Worm (Caenorhabditis elegans): Measurements from ENCODE around the gene perm-1.

The perm-1 gene

ce11 chrII:7891869-7892615, 11.4 kb downstream of the perm-1 start:
- peak; percentile 40 for TF ChIP-seq fkh-10 (GFP tag; optimal IDR thresholded peaks at IDR 0.05)
- TF ChIP-seq T20F7.1 (GFP tag; optimal IDR thresholded peaks at IDR 0.05) = no peak
- no peak for TF ChIP-seq nhr-102 (tag; optimal IDR thresholded peaks at IDR 0.05)
- TF ChIP-seq set-16 (GFP tag; IDR thresholded peaks at IDR 0.05) = no peak
- TF ChIP-seq lsy-2 (tag; optimal IDR thresholded peaks at IDR 0.05) = peak; percentile 27 to 57
- no peak for TF ChIP-seq unc-39 (tag; optimal IDR thresholded peaks at IDR 0.05)
- TF ChIP-seq zag-1 (tag; optimal IDR thresholded peaks at IDR 0.05) = no peak
- TF ChIP-seq tag-97 (GFP tag; IDR thresholded peaks at IDR 0.05) = no peak
- TF ChIP-seq lir-3 (tag; optimal IDR thresholded peaks at IDR 0.05) = no peak
- TF ChIP-seq aly-2 (tag; optimal IDR thresholded peaks at IDR 0.05) = no peak
- TF ChIP-seq ama-1 (optimal IDR thresholded peaks at IDR 0.05) = no peak
- TF ChIP-seq mxl-3 (GFP tag; optimal IDR thresholded peaks at IDR 0.05) = peak; percentile 53
- TF ChIP-seq mdt-29 (GFP tag; IDR thresholded peaks at IDR 0.05) = no peak
- no peak for TF ChIP-seq zfp-2 (tag; optimal IDR thresholded peaks at IDR 0.05)
- TF ChIP-seq egl-27 (tag; optimal IDR thresholded peaks at IDR 0.05) = no peak
- TF ChIP-seq ceh-28 (tag; optimal IDR thresholded peaks at IDR 0.05) = no peak
- TF ChIP-seq F10B5.3 (tag; optimal IDR thresholded peaks at IDR 0.05) = no peak
- TF ChIP-seq nhr-6 (tag; optimal IDR thresholded peaks at IDR 0.05) = no peak
- peak; percentile 70 for TF ChIP-seq hmg-1.1 (GFP tag; IDR thresholded peaks at IDR 0.05)
- TF ChIP-seq php-3 (GFP tag; IDR thresholded peaks at IDR 0.05) = peak; percentile 75; the same call in 1 of the 2 replicates
- no peak for TF ChIP-seq daf-8 (GFP tag; IDR thresholded peaks at IDR 0.05)
- peak; percentile 73 for TF ChIP-seq dmd-6 (GFP tag; IDR thresholded peaks at IDR 0.05)
- TF ChIP-seq ZK337.2 (GFP tag; IDR thresholded peaks at IDR 0.05) = no peak
- TF ChIP-seq lin-1 (GFP tag; IDR thresholded peaks at IDR 0.05) = no peak
- TF ChIP-seq mes-2 (tag; optimal IDR thresholded peaks at IDR 0.05; ENCODE audit: poor library complexity, severe bottlenecking) = peak; percentile 68
- no peak for TF ChIP-seq lin-29 (GFP tag; IDR thresholded peaks at IDR 0.05)
- no peak for TF ChIP-seq lin-39 (tag; optimal IDR thresholded peaks at IDR 0.05)
- TF ChIP-seq ctbp-1 (GFP tag; IDR thresholded peaks at IDR 0.05) = 0 out of 2 replicates have a peak, but pooled peaks have one; percentile 40
- peak; percentile 14 for TF ChIP-seq nhr-77 (tag; optimal IDR thresholded peaks at IDR 0.05)
- no peak for TF ChIP-seq mxl-2 (GFP tag; conservative IDR thresholded peaks at IDR 0.05)
- peak in 1 of 2 experiments; percentile 11 for TF ChIP-seq mdl-1 (tag; optimal IDR thresholded peaks at IDR 0.05)
- TF ChIP-seq lin-13 (GFP tag; optimal IDR thresholded peaks at IDR 0.05) = no peak
- TF ChIP-seq Y75B8A.6 (GFP tag; IDR thresholded peaks at IDR 0.05) = no peak
- no peak for TF ChIP-seq snpc-1.2 (GFP tag; IDR thresholded peaks at IDR 0.05)
- peak; percentile 51 for TF ChIP-seq hlh-30 (tag; optimal IDR thresholded peaks at IDR 0.05; ENCODE audit: insufficient read depth)
- no peak for TF ChIP-seq zfp-3 (GFP tag; conservative IDR thresholded peaks at IDR 0.05)
- TF ChIP-seq daf-16 (GFP tag; optimal IDR thresholded peaks at IDR 0.05) = no peak
- TF ChIP-seq daf-16 (tag; optimal IDR thresholded peaks at IDR 0.05) = peak; percentile 84
- no peak for TF ChIP-seq D1046.2 (GFP tag; IDR thresholded peaks at IDR 0.05)
- TF ChIP-seq aha-1 (tag) = peak; percentile 80
- TF ChIP-seq ces-1 (GFP tag; optimal IDR thresholded peaks at IDR 0.05) = no peak
- TF ChIP-seq nhr-11 (tag; optimal IDR thresholded peaks at IDR 0.05) = no peak
- no peak for TF ChIP-seq daf-12 (tag; optimal IDR thresholded peaks at IDR 0.05)
- peak; percentile 56 for TF ChIP-seq pqm-1 (tag; optimal IDR thresholded peaks at IDR 0.05)
- TF ChIP-seq F49E8.2 (tag; optimal IDR thresholded peaks at IDR 0.05; ENCODE audit: borderline replicate concordance) = no peak
- TF ChIP-seq ceh-82 (tag; optimal IDR thresholded peaks at IDR 0.05) = no peak
- TF ChIP-seq dpl-1 (GFP tag; optimal IDR thresholded peaks at IDR 0.05) = no peak
- no peak for TF ChIP-seq duxl-1 (tag; optimal IDR thresholded peaks at IDR 0.05; ENCODE audit: poor library complexity)
- TF ChIP-seq nhr-28 (tag; optimal IDR thresholded peaks at IDR 0.05) = peak; percentile 31
- peak; percentile 63 for TF ChIP-seq dve-1 (tag; optimal IDR thresholded peaks at IDR 0.05; ENCODE audit: insufficient read depth)
- no peak for TF ChIP-seq jun-1 (tag; optimal IDR thresholded peaks at IDR 0.05)

All from whole organism, L4 larva.